Fruit fly (Drosophila melanogaster) whole organism: ENCODE data around the gene CG14715.

ENCODE experiments used
- CG8478 ChIP-seq: fragments of >200 bp; optimal IDR thresholded peaks from 2 replicates; lab custom pipeline; 2018; ENCODE audit warnings: inconsistent platforms
- EcR ChIP-seq, 2 experiments: fragments of >200 bp; optimal IDR thresholded peaks; 2 replicates each; lab custom pipeline; 2017; ENCODE audit warnings: missing biosample characterization in 2 of 2, missing genetic modification characterization in 2 of 2, missing genetic modification reagents in 2 of 2
- psq ChIP-seq: fragments of >200 bp; optimal IDR thresholded peaks from 2 replicates; lab custom pipeline; 2017
- usp ChIP-seq: fragments of >200 bp; optimal IDR thresholded peaks from 2 replicates; lab custom pipeline; 2017; ENCODE audit warnings: missing biosample characterization, missing genetic modification characterization, mixed read lengths

DNA sequence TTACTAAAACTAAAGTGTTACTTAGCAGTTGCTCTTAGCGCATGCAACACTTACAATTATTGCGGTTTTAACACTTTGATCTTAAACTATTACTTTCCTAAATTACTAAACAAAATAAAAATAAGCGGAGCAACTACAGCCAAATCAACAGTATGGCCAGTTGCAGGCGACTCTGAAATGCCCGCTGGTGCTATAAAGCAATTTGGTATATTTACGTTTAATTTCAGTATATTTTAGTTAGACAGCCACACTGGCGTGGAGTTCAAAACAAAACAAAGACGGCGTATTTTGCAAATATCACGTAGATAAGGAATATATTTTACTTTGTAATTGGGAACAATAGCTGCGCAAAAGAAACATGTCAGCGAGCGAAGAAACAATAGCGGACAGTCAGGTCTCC lies 5.5 kb downstream of the CG14715 start, which contains the start of the genes Taf12 and Ho:
- TF ChIP-seq usp (GFP tag; lab: Kevin White, UChicago) (no peak), CG8478 (lab: Kevin White, UChicago) (no peak), EcR (GFP tag; optimal IDR thresholded peaks at IDR 0.05; lab: Kevin White, UChicago) (no peak), psq (lab: Kevin White, UChicago) (no peak)
